Worm (Caenorhabditis elegans): ENCODE measurements around the gene abcf-2.

- TF ChIP-seq flt-1 (GFP tag; IDR thresholded peaks at IDR 0.05) (no peak), tab-1 (GFP tag; IDR thresholded peaks at IDR 0.05) (no peak), T22C8.4 (GFP tag; IDR thresholded peaks at IDR 0.05) (no peak), ztf-23 (GFP tag; IDR thresholded peaks at IDR 0.05) (no peak), cog-1 (tag; optimal IDR thresholded peaks at IDR 0.05) (no peak), ztf-29 (GFP tag; IDR thresholded peaks at IDR 0.05) (no peak), med-1 (GFP tag; optimal IDR thresholded peaks at IDR 0.05; ENCODE audit: insufficient read depth) (no peak), klf-2 (GFP tag; conservative IDR thresholded peaks at IDR 0.05) (no peak)
Measured at ce11 chrIII:13429668-13430067, 32.4 kb downstream of the abcf-2 start, which contains the start of gene bli-5.
